Worm (Caenorhabditis elegans) whole organism, dauer: ENCODE measurements around the gene R160.3.

Experiments used
- unc-62 ChIP-seq: sonication (generic microtip); optimal IDR thresholded peaks from 2 replicates; lab custom pipeline; 2017; ENCODE audit warnings: missing biosample characterization, missing genetic modification reagents, missing genetic modification characterization

Gene R160.3

ce11 chrX:4377689-4378088, 11.6 kb upstream of the R160.3 start, which contains the start of gene R160.12:
R160.12 (minus strand) TSS chrX:4377789.
- TF ChIP-seq unc-62 (GFP tag; lab: Kevin White, UChicago), result no peak

- TF ChIP-seq unc-62 (GFP tag; lab: Kevin White, UChicago), result no peak
Observed at ce11 chrX:4376801-4377200, 10.7 kb upstream of the R160.3 start, which contains the start of gene R160.2. R160.2 (minus strand) TSS chrX:4376901.

ce11 chrX:4373123-4373522, 7.0 kb upstream of the R160.3 start, which contains the start of gene R160.6:
R160.6 (minus strand) TSS chrX:4373223.
- TF ChIP-seq unc-62 (GFP tag; lab: Kevin White, UChicago), result no peak

- TF ChIP-seq unc-62 (GFP tag; lab: Kevin White, UChicago), result no peak
Observed at ce11 chrX:4371988-4372387, 5.9 kb upstream of the R160.3 start, which contains the start of gene R160.14. R160.14 (minus strand) TSS chrX:4372088.

ce11 chrX:4371413-4371812, 5.3 kb upstream of the R160.3 start, which contains the start of gene R160.13:
R160.13 (minus strand) TSS chrX:4371513.
- no peak for TF ChIP-seq unc-62 (GFP tag; lab: Kevin White, UChicago)

- no peak for TF ChIP-seq unc-62 (GFP tag; lab: Kevin White, UChicago)
Observed at ce11 chrX:4370756-4371155, 4.6 kb upstream of the R160.3 start, which contains the start of gene R160.5. R160.5 (minus strand) TSS chrX:4370856.

ce11 chrX:4368800-4369199, 2.7 kb upstream of the R160.3 start, which contains the start of gene R160.4:
R160.4 (minus strand) TSS chrX:4368900.
- no peak for TF ChIP-seq unc-62 (GFP tag; lab: Kevin White, UChicago)

ce11 chrX:4367414-4367813, 1.3 kb upstream of the R160.3 start, which contains the start of gene R160.10:
R160.10 (minus strand) TSS chrX:4367514.
- TF ChIP-seq unc-62 (GFP tag; lab: Kevin White, UChicago), result no peak

ce11 chrX:4364877-4365276, 1.3 kb downstream of the R160.3 start, which contains the start of gene F14H12.8:
F14H12.8 (minus strand) TSS chrX:4364977.
- no peak for TF ChIP-seq unc-62 (GFP tag; lab: Kevin White, UChicago)

- no peak for TF ChIP-seq unc-62 (GFP tag; lab: Kevin White, UChicago)
Observed at ce11 chrX:4363200-4363599, 2.9 kb downstream of the R160.3 start, which contains the start of gene F14H12.17. F14H12.17 (minus strand) TSS chrX:4363300.

ce11 chrX:4362522-4362921, 3.6 kb downstream of the R160.3 start, which contains the start of gene F14H12.7:
F14H12.7 (minus strand) TSS chrX:4362622.
- TF ChIP-seq unc-62 (GFP tag; lab: Kevin White, UChicago), result no peak

- TF ChIP-seq unc-62 (GFP tag; lab: Kevin White, UChicago), result no peak
Observed at ce11 chrX:4359030-4359429, 7.1 kb downstream of the R160.3 start.

ce11 chrX:4357467-4357866, 8.7 kb downstream of the R160.3 start, which contains the start of gene F14H12.6:
F14H12.6 (minus strand) TSS chrX:4357567.
- no peak for TF ChIP-seq unc-62 (GFP tag; lab: Kevin White, UChicago)

- TF ChIP-seq unc-62 (GFP tag; lab: Kevin White, UChicago), result no peak
Observed at ce11 chrX:4353318-4353717, 12.8 kb downstream of the R160.3 start, which contains the start of gene col-165. col-165 (plus strand) TSS chrX:4353618.

ce11 chrX:4350198-4350597, 15.9 kb downstream of the R160.3 start, which contains the start of gene F14H12.2:
F14H12.2 (plus strand) TSS chrX:4350498.
- TF ChIP-seq unc-62 (GFP tag; lab: Kevin White, UChicago), result no peak

- no peak for TF ChIP-seq unc-62 (GFP tag; lab: Kevin White, UChicago)
Observed at ce11 chrX:4343915-4344314, 22.2 kb downstream of the R160.3 start, which contains the start of gene F14H12.3. F14H12.3 (plus strand) TSS chrX:4344215.

ce11 chrX:4342730-4343129, 23.4 kb downstream of the R160.3 start:
- TF ChIP-seq unc-62 (GFP tag; lab: Kevin White, UChicago), result no peak
